Worm (Caenorhabditis elegans): ENCODE results near the gene pqn-32.

DNA sequence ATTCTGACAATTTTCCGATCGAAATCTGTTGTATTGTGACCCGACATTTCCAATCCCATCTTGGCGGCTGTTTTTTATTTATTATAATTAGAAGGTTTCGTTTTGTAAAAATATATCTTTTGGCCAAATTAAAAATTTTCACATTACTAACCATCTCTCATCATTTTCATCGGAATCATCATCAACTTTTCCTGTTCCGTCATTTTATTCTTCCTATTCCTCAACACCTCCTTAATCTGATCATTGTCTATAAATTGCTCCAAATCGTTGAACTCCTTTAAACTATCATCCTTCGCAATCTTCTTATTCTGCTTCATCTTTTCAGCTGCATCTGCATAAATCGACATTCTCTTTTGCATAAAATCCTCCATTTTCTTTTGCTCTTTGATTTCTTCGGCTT lies 34.6 kb downstream of the pqn-32 start:
- no peak for TF ChIP-seq him-1 (tag; optimal IDR thresholded peaks at IDR 0.05)
- TF ChIP-seq W03F9.2 (tag; optimal IDR thresholded peaks at IDR 0.05) = no peak
- no peak for TF ChIP-seq dao-5 (tag; optimal IDR thresholded peaks at IDR 0.05)
